Worm (Caenorhabditis elegans) whole organism, midembryonic: ENCODE measurements around the gene Y46G5A.47.

Source experiments
- flt-1 ChIP-seq: fragments of 200-800 bp; sonication (Bioruptor generic); IDR thresholded peaks from 2 replicates; pipeline ENCODE4 v1.3.6; 2022; ENCODE audit warnings: missing genetic modification characterization, missing compliant biosample characterization
- med-1 ChIP-seq: sonication (generic microtip); optimal IDR thresholded peaks from 2 replicates; lab custom pipeline; 2017; ENCODE audit warnings: missing genetic modification characterization, mild to moderate bottlenecking, missing compliant biosample characterization, antibody characterized with exemption, missing genetic modification reagents; ENCODE audit not compliant: insufficient read depth
- ref-1 ChIP-seq: fragments of 200-800 bp; sonication (Bioruptor generic); conservative IDR thresholded peaks from 2 replicates; pipeline ENCODE4 v1.3.6; 2022; ENCODE audit warnings: missing genetic modification reagents, missing genetic modification characterization, missing compliant biosample characterization
- tab-1 ChIP-seq: fragments of 200-800 bp; sonication (Bioruptor generic); IDR thresholded peaks from 2 replicates; pipeline ENCODE4 v1.3.6; 2022; ENCODE audit warnings: missing genetic modification characterization, missing compliant biosample characterization
- ztf-23 ChIP-seq: fragments of 200-800 bp; sonication (Bioruptor generic); IDR thresholded peaks from 2 replicates; pipeline ENCODE4 v1.3.6; 2022; ENCODE audit warnings: missing genetic modification reagents, missing genetic modification characterization, missing compliant biosample characterization

- TF ChIP-seq ztf-23 (GFP tag; lab: Robert Waterston, UW) (no peak), ref-1 (no peak), med-1 (GFP tag; lab: Kevin White, UChicago) (no peak), flt-1 (no peak), tab-1 (GFP tag; lab: Robert Waterston, UW) (no peak)
Measured at ce11 chrII:12790392-12790791, 14.7 kb downstream of the Y46G5A.47 start.
